Worm (Caenorhabditis elegans): Measurements from ENCODE around the gene mig-22.
A peak's percentile ranks its signal among the peaks of the same experiment; 100 is the strongest.

mig-22 gene

ce11 chrIII:8782080-8782479, 14.9 kb upstream of the mig-22 start (continued):
- no peak for TF ChIP-seq ceh-63 (GFP tag; optimal IDR thresholded peaks at IDR 0.05)
- no peak for TF ChIP-seq hlh-17 (GFP tag; optimal IDR thresholded peaks at IDR 0.05; ENCODE audit: borderline replicate concordance)
- TF ChIP-seq alr-1 (tag; optimal IDR thresholded peaks at IDR 0.05; ENCODE audit: borderline replicate concordance), result no peak
- TF ChIP-seq ceh-8 (GFP tag; optimal IDR thresholded peaks at IDR 0.05), result no peak
- TF ChIP-seq efl-3 (GFP tag; optimal IDR thresholded peaks at IDR 0.05), result no peak
- no peak for TF ChIP-seq egl-13 (tag; optimal IDR thresholded peaks at IDR 0.05)
- TF ChIP-seq nhr-90 (tag; optimal IDR thresholded peaks at IDR 0.05; ENCODE audit: poor library complexity), result no peak
- peak; percentile 12 to 31 for TF ChIP-seq lsy-2 (tag; optimal IDR thresholded peaks at IDR 0.05)
- TF ChIP-seq xbp-1 (tag; optimal IDR thresholded peaks at IDR 0.05), result no peak

- TF ChIP-seq skn-1 (tag; optimal IDR thresholded peaks at IDR 0.05) (peak; percentile 21), ceh-90 (tag; optimal IDR thresholded peaks at IDR 0.05) (no peak), egl-13 (tag; optimal IDR thresholded peaks at IDR 0.05) (no peak), lin-15B (tag; optimal IDR thresholded peaks at IDR 0.05) (no peak), sox-4 (tag; optimal IDR thresholded peaks at IDR 0.05) (no peak), vab-15 (tag; optimal IDR thresholded peaks at IDR 0.05) (no peak), unc-130 (tag; optimal IDR thresholded peaks at IDR 0.05) (no peak), fkh-10 (GFP tag; optimal IDR thresholded peaks at IDR 0.05) (no peak), xbp-1 (tag; optimal IDR thresholded peaks at IDR 0.05) (peak; percentile 15), fkh-4 (tag; optimal IDR thresholded peaks at IDR 0.05; ENCODE audit: borderline replicate concordance) (no peak), rnt-1 (tag; optimal IDR thresholded peaks at IDR 0.05) (peak; percentile 28), lsy-2 (tag; optimal IDR thresholded peaks at IDR 0.05) (peak in 1 of 2 experiments; percentile 55), unc-98 (GFP tag; IDR thresholded peaks at IDR 0.05) (no peak), aha-1 (tag; optimal IDR thresholded peaks at IDR 0.05) (no peak), aly-2 (tag; optimal IDR thresholded peaks at IDR 0.05) (no peak), ztf-11 (tag; optimal IDR thresholded peaks at IDR 0.05) (no peak), hpl-2 (GFP tag; optimal IDR thresholded peaks at IDR 0.05) (no peak), nhr-12 (tag; optimal IDR thresholded peaks at IDR 0.05) (no peak), elt-3 (tag; optimal IDR thresholded peaks at IDR 0.05) (peak in 2 of 6 experiments; percentile 76 to 89), dsc-1 (tag; optimal IDR thresholded peaks at IDR 0.05) (no peak), ceh-82 (tag; optimal IDR thresholded peaks at IDR 0.05) (peak in 1 of 3 experiments; percentile 20), nhr-47 (tag; optimal IDR thresholded peaks at IDR 0.05) (peak; percentile 11), nhr-77 (tag; optimal IDR thresholded peaks at IDR 0.05) (no peak), C04F5.9 (tag; optimal IDR thresholded peaks at IDR 0.05) (no peak), lir-3 (tag; optimal IDR thresholded peaks at IDR 0.05; ENCODE audit: poor library complexity) (peak; percentile 27), ceh-8 (GFP tag; optimal IDR thresholded peaks at IDR 0.05) (no peak), C16A3.4 (tag; optimal IDR thresholded peaks at IDR 0.05) (peak; percentile 18), Y116A8C.19 (tag; optimal IDR thresholded peaks at IDR 0.05; ENCODE audit: borderline replicate concordance) (no peak), lin-39 (tag; optimal IDR thresholded peaks at IDR 0.05) (no peak), tlp-1 (tag; optimal IDR thresholded peaks at IDR 0.05) (no peak), nhr-11 (tag; optimal IDR thresholded peaks at IDR 0.05) (no peak), sptf-1 (tag; optimal IDR thresholded peaks at IDR 0.05) (no peak), nhr-76 (tag; optimal IDR thresholded peaks at IDR 0.05) (no peak), mef-2 (tag; optimal IDR thresholded peaks at IDR 0.05) (no peak), mep-1 (tag; optimal IDR thresholded peaks at IDR 0.05) (peak; percentile 47), lin-13 (GFP tag; optimal IDR thresholded peaks at IDR 0.05) (no peak), ces-1 (GFP tag; optimal IDR thresholded peaks at IDR 0.05) (no peak), tbx-2 (tag; optimal IDR thresholded peaks at IDR 0.05) (peak; percentile 74), snu-23 (GFP tag; optimal IDR thresholded peaks at IDR 0.05) (peak; percentile 79), ama-1 (optimal IDR thresholded peaks at IDR 0.05) (no peak), ztf-4 (tag; optimal IDR thresholded peaks at IDR 0.05) (peak; percentile 15), nhr-90 (tag; optimal IDR thresholded peaks at IDR 0.05; ENCODE audit: poor library complexity) (peak; percentile 55), nhr-85 (tag) (peak; percentile 97), ets-5 (GFP tag; IDR thresholded peaks at IDR 0.05) (no peak), mab-9 (GFP tag; IDR thresholded peaks at IDR 0.05) (no peak), blmp-1 (tag; optimal IDR thresholded peaks at IDR 0.05) (peak; percentile 81), isw-1 (GFP tag; IDR thresholded peaks at IDR 0.05) (no peak), hlh-4 (tag; optimal IDR thresholded peaks at IDR 0.05) (no peak)
These were observed 13.3 kb upstream of the mig-22 start for ce11 chrIII:8780473-8780872.

All from whole organism, L1 larva.